Worm (Caenorhabditis elegans): Measurements from ENCODE around the gene lgg-2.
A peak's percentile ranks its signal among the peaks of the same experiment; 100 is the strongest.

The lgg-2 gene

DNA sequence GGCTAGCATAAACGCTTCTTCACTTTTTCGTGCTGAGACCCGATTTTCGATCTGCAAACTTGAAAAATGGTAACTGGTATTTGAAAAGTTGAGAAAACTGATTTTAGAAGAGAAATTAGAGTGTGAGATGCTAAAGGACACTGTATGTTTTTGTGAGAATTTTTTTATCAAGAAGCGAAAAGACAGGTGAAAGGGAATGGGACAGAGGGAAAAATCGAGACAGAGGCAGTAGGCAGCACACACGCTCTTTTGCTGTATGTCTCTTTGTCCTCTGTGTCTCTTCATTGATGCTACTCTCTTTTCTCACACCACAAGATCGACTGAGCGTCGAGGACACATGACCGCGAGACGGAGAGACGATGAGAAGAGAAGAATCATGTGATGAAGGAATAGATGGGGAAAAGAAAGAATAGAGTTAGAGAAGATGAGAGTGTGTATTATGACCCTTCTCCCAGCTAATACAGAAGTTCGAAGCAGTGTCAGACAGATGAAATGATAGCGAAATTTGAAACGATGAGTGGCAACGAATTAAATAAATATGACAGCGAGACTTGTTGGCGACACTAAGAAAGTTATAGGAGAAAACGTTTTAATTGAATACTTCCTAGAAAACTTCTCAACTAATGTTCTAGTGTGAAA lies at the start of gene lgg-2:
Gene lgg-2, minus strand, starts transcription at position 51 of the 639 bp plus-strand sequence.
- TF ChIP-seq cog-1 (tag; optimal IDR thresholded peaks at IDR 0.05) (peak; percentile 65), T22C8.4 (GFP tag; IDR thresholded peaks at IDR 0.05) (no peak)

- TF ChIP-seq flt-1 (GFP tag; IDR thresholded peaks at IDR 0.05) = no peak
- TF ChIP-seq cog-1 (tag; optimal IDR thresholded peaks at IDR 0.05) = no peak
- TF ChIP-seq ztf-29 (GFP tag; IDR thresholded peaks at IDR 0.05) = no peak
- TF ChIP-seq ref-1 (GFP tag; conservative IDR thresholded peaks at IDR 0.05) = no peak
- no peak for TF ChIP-seq ztf-23 (GFP tag; IDR thresholded peaks at IDR 0.05)
- TF ChIP-seq klf-2 (GFP tag; conservative IDR thresholded peaks at IDR 0.05) = no peak
- TF ChIP-seq tab-1 (GFP tag; IDR thresholded peaks at IDR 0.05) = no peak
- no peak for TF ChIP-seq med-1 (GFP tag; optimal IDR thresholded peaks at IDR 0.05; ENCODE audit: insufficient read depth)
- no peak for TF ChIP-seq T22C8.4 (GFP tag; IDR thresholded peaks at IDR 0.05)
Measured at ce11 chrIV:10981761-10982160, 46.1 kb upstream of the lgg-2 start, which contains the start of gene Y43E12A.2. TSS of gene Y43E12A.2 (plus strand) at chrIV:10982061.

DNA sequence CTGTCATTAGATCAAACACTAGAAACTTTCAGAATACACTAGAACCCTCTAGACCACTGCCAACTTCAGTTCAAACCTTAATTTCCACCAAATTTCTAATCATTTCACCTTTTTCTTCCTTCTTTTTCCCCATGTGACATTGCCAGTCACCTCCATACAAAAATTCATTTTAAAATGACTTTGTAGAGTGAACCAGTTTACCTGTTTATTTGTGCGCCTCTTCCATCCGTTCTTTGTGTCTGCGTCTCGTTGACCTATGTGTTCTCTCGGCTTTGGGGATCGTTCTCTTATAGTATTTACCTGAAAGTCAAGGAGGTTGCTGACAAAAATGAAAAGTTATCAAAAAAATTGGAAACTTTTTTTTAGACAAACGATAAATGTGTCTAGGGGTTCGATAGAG lies 44.9 kb upstream of the lgg-2 start:
- TF ChIP-seq cog-1 (tag; optimal IDR thresholded peaks at IDR 0.05) = no peak
- no peak for TF ChIP-seq ztf-23 (GFP tag; IDR thresholded peaks at IDR 0.05)
- TF ChIP-seq T22C8.4 (GFP tag; IDR thresholded peaks at IDR 0.05) = no peak
- no peak for TF ChIP-seq ztf-29 (GFP tag; IDR thresholded peaks at IDR 0.05)
- no peak for TF ChIP-seq ref-1 (GFP tag; conservative IDR thresholded peaks at IDR 0.05)
- TF ChIP-seq med-1 (GFP tag; optimal IDR thresholded peaks at IDR 0.05; ENCODE audit: insufficient read depth) = no peak
- TF ChIP-seq tab-1 (GFP tag; IDR thresholded peaks at IDR 0.05) = no peak

DNA sequence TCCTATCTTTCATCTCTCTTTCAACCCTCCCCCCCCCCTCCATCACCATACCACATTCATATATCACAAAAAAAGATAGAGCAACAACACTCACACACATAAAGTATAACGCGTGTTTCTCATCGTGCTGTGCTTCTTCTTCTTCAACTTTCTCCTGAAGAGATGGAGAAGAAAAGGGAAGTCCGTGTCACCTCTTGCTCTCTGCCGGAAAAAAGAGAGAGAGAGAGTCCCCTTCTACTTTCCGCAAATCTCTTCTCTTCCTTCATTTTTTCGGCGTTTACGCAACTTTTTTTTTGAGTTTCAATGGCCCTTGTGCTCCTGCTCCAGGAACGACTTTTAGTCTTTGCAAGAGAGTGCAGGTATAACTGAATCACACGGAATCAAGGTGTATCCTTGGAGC lies 44.0 kb upstream of the lgg-2 start:
- TF ChIP-seq cog-1 (tag; optimal IDR thresholded peaks at IDR 0.05) (no peak), ztf-23 (GFP tag; IDR thresholded peaks at IDR 0.05) (no peak), flt-1 (GFP tag; IDR thresholded peaks at IDR 0.05) (no peak), T22C8.4 (GFP tag; IDR thresholded peaks at IDR 0.05) (no peak), ztf-29 (GFP tag; IDR thresholded peaks at IDR 0.05) (no peak)

ce11 chrIV:10978641-10979040 lies 42.9 kb upstream of the lgg-2 start:
- TF ChIP-seq med-1 (GFP tag; optimal IDR thresholded peaks at IDR 0.05; ENCODE audit: insufficient read depth) (no peak), ztf-23 (GFP tag; IDR thresholded peaks at IDR 0.05) (no peak), ref-1 (GFP tag; conservative IDR thresholded peaks at IDR 0.05) (no peak), klf-2 (GFP tag; conservative IDR thresholded peaks at IDR 0.05) (no peak), tab-1 (GFP tag; IDR thresholded peaks at IDR 0.05) (no peak), flt-1 (GFP tag; IDR thresholded peaks at IDR 0.05) (no peak), cog-1 (tag; optimal IDR thresholded peaks at IDR 0.05) (no peak), ztf-29 (GFP tag; IDR thresholded peaks at IDR 0.05) (no peak), T22C8.4 (GFP tag; IDR thresholded peaks at IDR 0.05) (no peak)

DNA sequence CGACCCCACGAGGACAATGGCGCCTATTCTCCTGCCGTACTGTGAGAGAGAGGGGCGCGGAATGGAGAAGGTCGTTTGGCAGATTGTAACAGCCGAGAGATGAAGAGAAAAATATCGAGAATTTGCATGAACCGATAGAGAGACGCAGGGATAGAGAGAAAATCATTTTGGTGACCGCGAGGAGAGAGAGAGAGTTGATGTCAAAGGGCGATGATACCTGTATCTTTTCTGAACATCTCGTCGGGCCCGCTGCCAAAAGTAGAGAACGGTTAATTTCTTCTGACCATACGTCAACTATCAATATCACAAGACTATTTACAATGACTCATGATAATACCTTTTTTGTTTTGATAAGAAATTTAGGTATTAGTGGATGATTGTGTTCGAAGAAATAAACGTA lies 40.3 kb upstream of the lgg-2 start:
- no peak for TF ChIP-seq cog-1 (tag; optimal IDR thresholded peaks at IDR 0.05)
- TF ChIP-seq med-1 (GFP tag; optimal IDR thresholded peaks at IDR 0.05; ENCODE audit: insufficient read depth) = no peak
- TF ChIP-seq tab-1 (GFP tag; IDR thresholded peaks at IDR 0.05) = no peak
- TF ChIP-seq flt-1 (GFP tag; IDR thresholded peaks at IDR 0.05) = no peak
- no peak for TF ChIP-seq ztf-23 (GFP tag; IDR thresholded peaks at IDR 0.05)
- no peak for TF ChIP-seq ref-1 (GFP tag; conservative IDR thresholded peaks at IDR 0.05)
- no peak for TF ChIP-seq klf-2 (GFP tag; conservative IDR thresholded peaks at IDR 0.05)
- TF ChIP-seq ztf-29 (GFP tag; IDR thresholded peaks at IDR 0.05) = no peak
- no peak for TF ChIP-seq T22C8.4 (GFP tag; IDR thresholded peaks at IDR 0.05)

DNA sequence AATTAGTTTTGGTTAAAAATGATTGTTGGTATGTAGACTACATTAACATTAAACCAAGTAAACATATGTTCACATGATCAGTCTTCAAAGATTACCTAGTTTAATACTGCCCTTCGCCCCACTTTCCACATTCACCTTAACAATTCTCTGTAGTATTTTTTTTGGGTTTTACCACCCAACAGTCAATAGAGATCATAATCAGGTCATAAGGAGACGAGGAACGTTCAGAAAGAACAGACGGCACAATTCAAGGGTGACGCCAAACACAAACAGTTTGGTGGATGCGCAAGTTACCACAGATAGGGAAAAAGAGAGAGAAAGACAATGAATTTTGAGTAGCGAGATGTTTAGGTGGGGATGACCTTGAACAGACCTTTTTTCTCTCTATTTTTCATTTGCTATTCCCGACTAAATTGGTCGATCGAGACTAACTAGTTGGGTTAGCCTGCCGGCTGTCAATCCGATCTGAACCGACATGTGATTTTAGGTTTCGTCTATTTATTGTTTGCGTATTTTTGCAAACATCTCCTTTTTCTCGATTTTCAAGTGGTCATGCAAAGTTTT lies 36.0 kb upstream of the lgg-2 start:
- TF ChIP-seq ztf-23 (GFP tag; IDR thresholded peaks at IDR 0.05) = no peak
- no peak for TF ChIP-seq med-1 (GFP tag; optimal IDR thresholded peaks at IDR 0.05; ENCODE audit: insufficient read depth)
- TF ChIP-seq tab-1 (GFP tag; IDR thresholded peaks at IDR 0.05) = no peak
- no peak for TF ChIP-seq flt-1 (GFP tag; IDR thresholded peaks at IDR 0.05)

ce11 chrIV:10970767-10971166 lies 35.1 kb upstream of the lgg-2 start:
- TF ChIP-seq med-1 (GFP tag; optimal IDR thresholded peaks at IDR 0.05; ENCODE audit: insufficient read depth) (no peak), ztf-29 (GFP tag; IDR thresholded peaks at IDR 0.05) (no peak), cog-1 (tag; optimal IDR thresholded peaks at IDR 0.05) (no peak), T22C8.4 (GFP tag; IDR thresholded peaks at IDR 0.05) (no peak), flt-1 (GFP tag; IDR thresholded peaks at IDR 0.05) (no peak), klf-2 (GFP tag; conservative IDR thresholded peaks at IDR 0.05) (no peak), ref-1 (GFP tag; conservative IDR thresholded peaks at IDR 0.05) (no peak), ztf-23 (GFP tag; IDR thresholded peaks at IDR 0.05) (no peak), tab-1 (GFP tag; IDR thresholded peaks at IDR 0.05) (no peak)

- TF ChIP-seq med-1 (GFP tag; optimal IDR thresholded peaks at IDR 0.05; ENCODE audit: insufficient read depth) (no peak), ztf-23 (GFP tag; IDR thresholded peaks at IDR 0.05) (no peak)
Measured at ce11 chrIV:10970333-10970732, 34.6 kb upstream of the lgg-2 start.

DNA sequence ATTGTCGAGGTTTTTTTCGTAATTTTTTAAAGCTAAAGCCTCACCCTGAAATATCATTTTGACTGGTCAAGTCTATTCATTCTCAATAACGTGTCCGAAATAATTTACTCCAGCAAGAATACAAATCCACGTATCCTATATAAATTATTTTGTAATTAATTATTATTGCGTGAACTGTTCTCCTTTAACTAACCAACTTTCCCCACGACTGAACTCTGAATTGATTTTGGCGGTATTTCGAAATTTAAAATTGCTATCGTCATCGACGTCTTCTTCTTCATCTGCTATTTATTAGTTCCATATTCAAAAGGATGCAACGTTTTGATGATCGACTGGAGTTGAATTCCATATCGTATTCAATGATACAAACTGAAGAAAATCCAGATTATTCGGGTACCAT lies 30.7 kb upstream of the lgg-2 start, which contains the start of the genes aqp-3 and Y69E1A.8:
Gene aqp-3, minus strand, starts transcription at position 101 of the 400 bp plus-strand sequence.
Gene Y69E1A.8, plus strand, starts transcription at position 246 of the 400 bp plus-strand sequence.
- no peak for TF ChIP-seq klf-2 (GFP tag; conservative IDR thresholded peaks at IDR 0.05)
- TF ChIP-seq T22C8.4 (GFP tag; IDR thresholded peaks at IDR 0.05) = no peak
- TF ChIP-seq ztf-23 (GFP tag; IDR thresholded peaks at IDR 0.05) = no peak
- TF ChIP-seq med-1 (GFP tag; optimal IDR thresholded peaks at IDR 0.05; ENCODE audit: insufficient read depth) = no peak
- no peak for TF ChIP-seq cog-1 (tag; optimal IDR thresholded peaks at IDR 0.05)
- TF ChIP-seq ref-1 (GFP tag; conservative IDR thresholded peaks at IDR 0.05) = no peak
- no peak for TF ChIP-seq ztf-29 (GFP tag; IDR thresholded peaks at IDR 0.05)
- TF ChIP-seq flt-1 (GFP tag; IDR thresholded peaks at IDR 0.05) = no peak
- no peak for TF ChIP-seq tab-1 (GFP tag; IDR thresholded peaks at IDR 0.05)

Measured in whole organism, midembryonic.